Worm (Caenorhabditis elegans) whole organism, young adult: ENCODE data around the gene exos-4.2.

Experiments
- attf-5 ChIP-seq: fragments of 200-800 bp; sonication (Bioruptor generic); optimal IDR thresholded peaks from 2 replicates; lab custom pipeline; 2018; ENCODE audit warnings: mild to moderate bottlenecking, missing genetic modification characterization, missing compliant biosample characterization
- bed-2 ChIP-seq: fragments of 200-800 bp; sonication (Bioruptor generic); IDR thresholded peaks from 2 replicates; pipeline ENCODE4 v1.3.6; 2022; ENCODE audit warnings: missing genetic modification reagents, missing genetic modification characterization, missing compliant biosample characterization
- dpff-1 ChIP-seq: sonication (generic microtip); optimal IDR thresholded peaks from 2 replicates; lab custom pipeline; 2017; ENCODE audit warnings: mild to moderate bottlenecking, missing genetic modification characterization, missing compliant biosample characterization
- hlh-26 ChIP-seq: fragments of 200-800 bp; sonication (Bioruptor generic); conservative IDR thresholded peaks from 2 replicates; pipeline ENCODE4 v1.3.6; 2022; ENCODE audit warnings: missing genetic modification reagents, missing genetic modification characterization, missing compliant biosample characterization
- lin-54 ChIP-seq: fragments of 200-800 bp; sonication (Bioruptor generic); optimal IDR thresholded peaks from 2 replicates; lab custom pipeline; 2018; ENCODE audit warnings: mild to moderate bottlenecking, missing genetic modification characterization, missing compliant biosample characterization
- nhr-90 ChIP-seq: sonication (generic microtip); optimal IDR thresholded peaks from 2 replicates; lab custom pipeline; 2016; ENCODE audit warnings: missing genotype, mild to moderate bottlenecking, missing genetic modification characterization, missing compliant biosample characterization
- snpc-4 ChIP-seq, 5 experiments: fragments of 150-350 bp in 1 of 5; sonication (generic microtip) in 4 of 5; optimal IDR thresholded peaks; 2 replicates each; lab custom pipeline; 2014 to 2018; ENCODE audit warnings: missing genetic modification characterization in 5 of 5, missing biosample characterization in 3 of 5, antibody characterized with exemption in 2 of 5, mild to moderate bottlenecking in 2 of 5, missing compliant biosample characterization in 2 of 5, missing genotype in 2 of 5, moderate library complexity in 2 of 5, missing genetic modification reagents in 1 of 5
- ztf-18 ChIP-seq: sonication (generic microtip); optimal IDR thresholded peaks from 2 replicates; lab custom pipeline; 2016; ENCODE audit warnings: missing genotype, mild to moderate bottlenecking, missing genetic modification characterization, missing compliant biosample characterization
- ztf-26 ChIP-seq: sonication (generic microtip); optimal IDR thresholded peaks from 2 replicates; lab custom pipeline; 2017; ENCODE audit warnings: missing genetic modification characterization, missing compliant biosample characterization

DNA sequence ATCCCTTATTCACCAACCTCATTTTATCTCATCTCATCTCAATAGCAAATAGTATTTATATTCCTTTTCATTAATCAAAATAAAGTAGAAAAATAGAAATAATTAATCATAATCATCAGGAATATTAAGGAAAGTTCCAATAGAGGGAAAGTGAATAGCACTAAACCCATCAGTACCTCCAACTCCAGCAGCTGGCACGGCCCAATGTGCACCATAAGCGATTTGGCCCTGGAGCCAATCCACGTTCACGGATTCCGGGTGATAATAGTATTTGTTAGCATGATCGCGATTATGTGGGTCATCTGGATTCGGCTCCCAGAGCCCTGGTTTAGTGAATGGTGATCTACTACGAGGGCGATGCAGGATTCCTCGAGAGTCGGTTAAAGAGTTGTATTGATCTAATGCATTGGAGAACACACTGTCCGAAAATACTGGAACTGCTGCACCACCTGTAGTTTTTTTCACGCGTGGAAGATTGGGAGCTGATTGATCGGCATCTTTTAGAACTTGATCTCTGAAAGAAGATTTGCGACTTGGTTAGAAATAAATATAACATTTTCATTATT lies 24.2 kb upstream of the exos-4.2 start:
- TF ChIP-seq attf-5 (GFP tag; lab: Kevin White, UChicago) (peak; percentile 86), lin-54 (peak; percentile 70), ztf-26 (tag; lab: Kevin White, UChicago) (peak; percentile 88), bed-2 (no peak), snpc-4 (GFP tag; optimal IDR thresholded peaks at IDR 0.05; lab: Kevin White, UChicago) (no peak), snpc-4 (tag; optimal IDR thresholded peaks at IDR 0.05; lab: Kevin White, UChicago) (peak in 2 of 4 experiments; percentile 27 to 48), ztf-18 (no peak), hlh-26 (GFP tag; lab: Robert Waterston, UW) (no peak), nhr-90 (tag; lab: Kevin White, UChicago) (peak; percentile 88), dpff-1 (peak; percentile 100)
